Worm (Caenorhabditis elegans): ENCODE results near the gene F35C5.3.

- TF ChIP-seq unc-62 (GFP tag; optimal IDR thresholded peaks at IDR 0.05) (no peak), nhr-20 (tag; optimal IDR thresholded peaks at IDR 0.05) (no peak), nhr-237 (tag; optimal IDR thresholded peaks at IDR 0.05) (no peak), fos-1 (tag; optimal IDR thresholded peaks at IDR 0.05) (no peak), ama-1 (optimal IDR thresholded peaks at IDR 0.05) (no peak), elt-3 (tag; optimal IDR thresholded peaks at IDR 0.05) (no peak), snpc-4 (tag; optimal IDR thresholded peaks at IDR 0.05) (no peak), fkh-10 (GFP tag; optimal IDR thresholded peaks at IDR 0.05) (no peak)
These were observed 8.1 kb downstream of the F35C5.3 start for ce11 chrII:12896666-12897065.
